Worm (Caenorhabditis elegans) whole organism, L4 larva: ENCODE results near the gene T13A10.2.

ENCODE experiments used
- aly-2 ChIP-seq: sonication (generic microtip); optimal IDR thresholded peaks from 2 replicates; lab custom pipeline; 2018; ENCODE audit warnings: missing biosample characterization, missing genetic modification characterization
- ceh-28 ChIP-seq: fragments of 150-350 bp; optimal IDR thresholded peaks from 2 replicates; lab custom pipeline; 2014; ENCODE audit warnings: missing biosample characterization, missing genetic modification reagents, missing genetic modification characterization
- egl-43 ChIP-seq: fragments of 200-800 bp; sonication (Bioruptor generic); IDR thresholded peaks from 2 replicates; pipeline ENCODE4 v1.3.6; 2022; ENCODE audit warnings: missing genetic modification reagents, missing genetic modification characterization, missing compliant biosample characterization
- lim-7 ChIP-seq: fragments of 200-800 bp; sonication (Bioruptor generic); IDR thresholded peaks from 2 replicates; pipeline ENCODE4 v1.3.6; 2022; ENCODE audit warnings: missing genetic modification characterization, missing compliant biosample characterization
- nhr-28 ChIP-seq: fragments of 150-350 bp; optimal IDR thresholded peaks from 2 replicates; lab custom pipeline; 2014; ENCODE audit warnings: missing biosample characterization, missing genetic modification characterization
- rbr-2 ChIP-seq: sonication (generic microtip); optimal IDR thresholded peaks from 2 replicates; lab custom pipeline; 2016; ENCODE audit warnings: missing genotype, missing genetic modification characterization, missing compliant biosample characterization
- sdz-12 ChIP-seq: fragments of 200-800 bp; sonication (Bioruptor generic); optimal IDR thresholded peaks from 2 replicates; lab custom pipeline; 2018; ENCODE audit warnings: mild to moderate bottlenecking, missing genetic modification characterization, missing compliant biosample characterization
- snpc-4 ChIP-seq: fragments of 150-350 bp; optimal IDR thresholded peaks from 2 replicates; lab custom pipeline; 2014; ENCODE audit warnings: missing biosample characterization, missing genetic modification characterization

- TF ChIP-seq sdz-12 (GFP tag; lab: Kevin White, UChicago): no peak
- TF ChIP-seq aly-2: no peak
- no peak for TF ChIP-seq ceh-28
- no peak for TF ChIP-seq egl-43 (GFP tag; lab: Robert Waterston, UW)
- TF ChIP-seq rbr-2 (tag; lab: Kevin White, UChicago): no peak
- no peak for TF ChIP-seq snpc-4 (tag; lab: Kevin White, UChicago)
- no peak for TF ChIP-seq lim-7 (GFP tag; lab: Robert Waterston, UW)
- no peak for TF ChIP-seq nhr-28
Observed at ce11 chrIV:6213403-6213802, 39.7 kb upstream of the T13A10.2 start, which contains the start of gene C49A9.5.
